Worm (Caenorhabditis elegans) whole organism, midembryonic: ENCODE results near the gene srv-32.
"Not testable (repeated sequence)": the region's sequence is repeated elsewhere in the genome, so short reads cannot be mapped to it uniquely, and the experiment has no call there.

Source experiments
- T22C8.4 ChIP-seq: fragments of 200-800 bp; sonication (Bioruptor generic); IDR thresholded peaks from 2 replicates; pipeline ENCODE4 v1.3.6; 2022; ENCODE audit warnings: missing genetic modification characterization, missing compliant biosample characterization
- cog-1 ChIP-seq: sonication (generic microtip); optimal IDR thresholded peaks from 2 replicates; lab custom pipeline; 2016; ENCODE audit warnings: missing genetic modification characterization, missing compliant biosample characterization
- flt-1 ChIP-seq: fragments of 200-800 bp; sonication (Bioruptor generic); IDR thresholded peaks from 2 replicates; pipeline ENCODE4 v1.3.6; 2022; ENCODE audit warnings: missing genetic modification characterization, missing compliant biosample characterization
- klf-2 ChIP-seq: fragments of 200-800 bp; sonication (Bioruptor generic); conservative IDR thresholded peaks from 2 replicates; pipeline ENCODE4 v1.3.6; 2022; ENCODE audit warnings: missing genetic modification reagents, missing genetic modification characterization, missing compliant biosample characterization
- med-1 ChIP-seq: sonication (generic microtip); optimal IDR thresholded peaks from 2 replicates; lab custom pipeline; 2017; ENCODE audit warnings: missing genetic modification characterization, mild to moderate bottlenecking, missing compliant biosample characterization, antibody characterized with exemption, missing genetic modification reagents; ENCODE audit not compliant: insufficient read depth
- ref-1 ChIP-seq: fragments of 200-800 bp; sonication (Bioruptor generic); conservative IDR thresholded peaks from 2 replicates; pipeline ENCODE4 v1.3.6; 2022; ENCODE audit warnings: missing genetic modification reagents, missing genetic modification characterization, missing compliant biosample characterization
- tab-1 ChIP-seq: fragments of 200-800 bp; sonication (Bioruptor generic); IDR thresholded peaks from 2 replicates; pipeline ENCODE4 v1.3.6; 2022; ENCODE audit warnings: missing genetic modification characterization, missing compliant biosample characterization
- ztf-23 ChIP-seq: fragments of 200-800 bp; sonication (Bioruptor generic); IDR thresholded peaks from 2 replicates; pipeline ENCODE4 v1.3.6; 2022; ENCODE audit warnings: missing genetic modification reagents, missing genetic modification characterization, missing compliant biosample characterization
- ztf-29 ChIP-seq: fragments of 200-800 bp; sonication (Bioruptor generic); IDR thresholded peaks from 2 replicates; pipeline ENCODE4 v1.3.6; 2022; ENCODE audit warnings: missing genetic modification reagents, missing genetic modification characterization, missing compliant biosample characterization

srv-32 gene

ce11 chrIV:6317357-6317756, 35.3 kb upstream of the srv-32 start, which contains the start of gene Y73B6BL.12:
Gene Y73B6BL.12 (minus strand): TSS chrIV:6317457.
- TF ChIP-seq ztf-23 (GFP tag; lab: Robert Waterston, UW); klf-2 (GFP tag; lab: Robert Waterston, UW); flt-1: not testable (repeated sequence)

DNA sequence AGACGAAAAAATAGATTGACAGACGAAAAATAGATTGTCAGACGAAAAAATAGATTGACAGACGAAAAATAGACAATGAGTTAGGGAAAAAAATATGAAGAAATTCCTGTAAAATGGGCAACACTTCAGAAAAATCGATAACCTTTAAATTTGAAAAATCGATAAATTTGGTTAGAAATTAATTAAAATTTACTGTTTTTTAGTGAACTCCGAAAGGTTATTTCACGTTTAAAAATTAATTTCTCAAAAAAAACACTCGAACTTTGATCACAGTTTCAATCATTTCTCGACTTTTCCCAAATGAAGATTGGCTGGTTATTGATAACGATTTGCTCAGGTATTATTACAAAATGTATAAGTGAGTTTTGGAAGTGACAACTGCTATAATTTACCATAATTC, 25.4 kb upstream of the srv-32 start, which contains the start of gene csp-2:
csp-2 (plus strand) TSS at position 301 of the 400 bp plus-strand sequence.
- TF ChIP-seq med-1 (GFP tag; lab: Kevin White, UChicago) (no peak), ref-1 (GFP tag; lab: Robert Waterston, UW) (no peak), tab-1 (GFP tag; lab: Robert Waterston, UW) (no peak), klf-2 (GFP tag; lab: Robert Waterston, UW) (no peak)

DNA sequence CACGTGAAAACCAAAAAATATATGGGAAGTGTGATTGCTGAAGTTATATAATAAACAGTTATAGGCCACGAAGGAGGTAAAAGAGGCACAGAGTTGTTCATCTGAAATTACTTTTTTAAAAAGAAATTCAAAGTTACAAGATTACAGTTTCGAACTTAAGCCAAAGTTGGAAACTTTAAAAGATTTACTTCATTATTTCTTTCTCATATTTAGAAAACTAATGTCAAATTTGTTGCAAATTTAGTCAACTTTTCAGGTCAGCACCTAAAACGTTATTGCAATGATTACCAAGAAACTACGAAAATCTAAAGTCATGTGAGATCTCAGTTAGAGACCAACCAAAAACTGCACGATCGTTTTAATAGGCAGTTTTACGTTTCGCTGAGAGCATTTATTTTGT, 21.6 kb upstream of the srv-32 start, which contains the start of gene srv-25:
srv-25 (minus strand) TSS at position 101 of the 400 bp plus-strand sequence.
- TF ChIP-seq ztf-29 (no peak), T22C8.4 (GFP tag; lab: Robert Waterston, UW) (no peak), klf-2 (GFP tag; lab: Robert Waterston, UW) (no peak), ref-1 (GFP tag; lab: Robert Waterston, UW) (no peak), cog-1 (tag; lab: Kevin White, UChicago) (no peak), tab-1 (GFP tag; lab: Robert Waterston, UW) (no peak), ztf-23 (GFP tag; lab: Robert Waterston, UW) (no peak), flt-1 (no peak), med-1 (GFP tag; lab: Kevin White, UChicago) (no peak)

- TF ChIP-seq ztf-29 (no peak), klf-2 (GFP tag; lab: Robert Waterston, UW) (no peak), ref-1 (GFP tag; lab: Robert Waterston, UW) (no peak), ztf-23 (GFP tag; lab: Robert Waterston, UW) (no peak), tab-1 (GFP tag; lab: Robert Waterston, UW) (no peak), cog-1 (tag; lab: Kevin White, UChicago) (no peak)
Measured at ce11 chrIV:6301764-6302163, 19.7 kb upstream of the srv-32 start, which contains the start of gene srv-26. Gene srv-26 (minus strand): TSS chrIV:6301864.

DNA sequence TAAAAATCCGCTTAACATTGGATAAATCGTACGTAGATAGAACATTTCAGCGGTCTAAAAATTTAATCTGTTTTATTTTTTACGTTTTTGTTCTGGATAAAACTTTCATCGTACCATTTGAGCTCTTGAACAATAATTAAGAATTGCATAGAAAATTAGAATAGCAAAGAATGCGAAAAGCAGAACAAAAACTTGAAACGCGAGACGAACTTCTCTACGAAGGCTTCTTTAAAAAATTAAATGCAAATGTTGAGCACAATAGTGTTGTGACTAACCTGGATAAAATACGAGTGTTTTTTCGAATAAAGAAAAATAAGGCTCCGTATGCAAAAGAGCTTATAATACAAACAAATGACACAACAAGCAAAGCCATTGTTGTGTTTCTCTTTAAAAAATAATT, 17.5 kb upstream of the srv-32 start:
- TF ChIP-seq T22C8.4 (GFP tag; lab: Robert Waterston, UW), result no peak
- TF ChIP-seq klf-2 (GFP tag; lab: Robert Waterston, UW), result no peak
- no peak for TF ChIP-seq cog-1 (tag; lab: Kevin White, UChicago)
- TF ChIP-seq med-1 (GFP tag; lab: Kevin White, UChicago), result no peak
- no peak for TF ChIP-seq ref-1 (GFP tag; lab: Robert Waterston, UW)
- no peak for TF ChIP-seq tab-1 (GFP tag; lab: Robert Waterston, UW)
- TF ChIP-seq flt-1, result no peak
- no peak for TF ChIP-seq ztf-23 (GFP tag; lab: Robert Waterston, UW)
- no peak for TF ChIP-seq ztf-29

ce11 chrIV:6298253-6298652, 16.2 kb upstream of the srv-32 start, which contains the start of gene srv-27:
Gene srv-27 (minus strand): TSS chrIV:6298353.
- TF ChIP-seq med-1 (GFP tag; lab: Kevin White, UChicago) (no peak), ztf-23 (GFP tag; lab: Robert Waterston, UW) (no peak), ref-1 (GFP tag; lab: Robert Waterston, UW) (no peak), flt-1 (no peak), klf-2 (GFP tag; lab: Robert Waterston, UW) (no peak), tab-1 (GFP tag; lab: Robert Waterston, UW) (no peak), ztf-29 (no peak), cog-1 (tag; lab: Kevin White, UChicago) (no peak), T22C8.4 (GFP tag; lab: Robert Waterston, UW) (no peak)

ce11 chrIV:6294081-6294480, 12.0 kb upstream of the srv-32 start, which contains the start of gene hil-2:
Gene hil-2 (plus strand): TSS chrIV:6294240.
- TF ChIP-seq T22C8.4 (GFP tag; lab: Robert Waterston, UW) (no peak), flt-1 (peak; percentile 75; the same call in 1 of the 2 replicates)

ce11 chrIV:6290741-6291140, 8.7 kb upstream of the srv-32 start, which contains the start of gene srv-24:
Gene srv-24 (minus strand): TSS chrIV:6290841.
- TF ChIP-seq flt-1 (no peak), ref-1 (GFP tag; lab: Robert Waterston, UW) (no peak), ztf-29 (no peak), med-1 (GFP tag; lab: Kevin White, UChicago) (no peak), ztf-23 (GFP tag; lab: Robert Waterston, UW) (no peak), tab-1 (GFP tag; lab: Robert Waterston, UW) (no peak), cog-1 (tag; lab: Kevin White, UChicago) (no peak), klf-2 (GFP tag; lab: Robert Waterston, UW) (no peak), T22C8.4 (GFP tag; lab: Robert Waterston, UW) (no peak)

- TF ChIP-seq ztf-23 (GFP tag; lab: Robert Waterston, UW) (no peak), flt-1 (no peak), T22C8.4 (GFP tag; lab: Robert Waterston, UW) (no peak), ref-1 (GFP tag; lab: Robert Waterston, UW) (no peak), klf-2 (GFP tag; lab: Robert Waterston, UW) (no peak), cog-1 (tag; lab: Kevin White, UChicago) (no peak), tab-1 (GFP tag; lab: Robert Waterston, UW) (no peak), med-1 (GFP tag; lab: Kevin White, UChicago) (no peak), ztf-29 (no peak)
Measured at ce11 chrIV:6284277-6284676, 2.2 kb upstream of the srv-32 start, which contains the start of gene ops-1. Gene ops-1 (minus strand): TSS chrIV:6284377.

ce11 chrIV:6279392-6279791, 2.7 kb downstream of the srv-32 start, which contains the start of gene sams-5:
Gene sams-5 (minus strand): TSS chrIV:6279522.
- TF ChIP-seq ref-1 (GFP tag; lab: Robert Waterston, UW) (no peak), ztf-29 (no peak), ztf-23 (GFP tag; lab: Robert Waterston, UW) (no peak)
